Fruit fly (Drosophila melanogaster): ENCODE measurements around the gene side-VII.

The side-VII gene

DNA sequence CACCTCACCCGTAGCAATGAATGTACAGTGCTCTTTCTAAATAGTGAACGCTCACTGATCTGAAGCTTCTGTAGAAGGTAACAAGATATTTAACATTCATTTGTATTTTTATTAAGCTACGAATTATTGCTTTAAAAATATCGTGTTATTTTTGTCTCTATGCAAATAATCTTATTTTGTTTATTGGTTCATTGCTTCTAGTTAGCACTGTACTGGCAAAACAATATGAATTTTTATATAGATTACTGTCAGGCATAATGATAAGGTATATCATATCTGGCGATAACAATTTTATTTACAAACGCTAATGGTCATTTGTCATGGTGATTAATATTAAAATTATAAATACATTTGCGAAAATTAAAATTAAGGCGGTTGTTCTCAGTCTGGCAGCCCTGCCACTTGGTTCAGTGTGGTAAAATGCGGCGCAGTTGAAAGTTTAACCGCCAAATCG lies 31.8 kb upstream of the side-VII start, which contains the start of gene CG9471 (continued):
- TF ChIP-seq Dip2 (GFP tag; IDR thresholded peaks at IDR 0.05) (peak; percentile 25; the same call in 1 of the 2 replicates), bcd (GFP tag; optimal IDR thresholded peaks at IDR 0.05) (peak; percentile 87), Myb (GFP tag; optimal IDR thresholded peaks at IDR 0.05) (peak; percentile 74), vfl (GFP tag; optimal IDR thresholded peaks at IDR 0.05) (peak; percentile 82), CG8359 (GFP tag; optimal IDR thresholded peaks at IDR 0.05; ENCODE audit: borderline replicate concordance) (peak; percentile 14), sna (GFP tag; IDR thresholded peaks at IDR 0.05; ENCODE audit: partially characterized antibody) (no peak), Usf (GFP tag; optimal IDR thresholded peaks at IDR 0.05) (peak; percentile 73), CG8290 (GFP tag; optimal IDR thresholded peaks at IDR 0.05) (peak; percentile 81), CG8290 (tag; optimal IDR thresholded peaks at IDR 0.05) (peak in 1 of 2 experiments; percentile 79), ERR (GFP tag; optimal IDR thresholded peaks at IDR 0.05) (peak; percentile 90), Vsx1 (GFP tag; optimal IDR thresholded peaks at IDR 0.05) (peak; percentile 74), CG4282 (GFP tag; optimal IDR thresholded peaks at IDR 0.05) (peak; percentile 65), CG12071 (GFP tag; optimal IDR thresholded peaks at IDR 0.05) (peak; percentile 88), exex (tag; optimal IDR thresholded peaks at IDR 0.05) (peak; percentile 92), CG14710 (tag; optimal IDR thresholded peaks at IDR 0.05) (peak; percentile 86), ranshi (GFP tag; IDR thresholded peaks at IDR 0.05) (peak; percentile 94), NFAT (GFP tag; IDR thresholded peaks at IDR 0.05) (peak; percentile 72), CG11093 (GFP tag; IDR thresholded peaks at IDR 0.05) (peak; percentile 88), lab (GFP tag; optimal IDR thresholded peaks at IDR 0.05) (peak; percentile 96), Hmx (GFP tag; optimal IDR thresholded peaks at IDR 0.05) (peak; percentile 88), CG14014 (GFP tag; IDR thresholded peaks at IDR 0.05) (peak; percentile 93), Awh (GFP tag; IDR thresholded peaks at IDR 0.05) (peak; percentile 90), CG18476 (GFP tag; optimal IDR thresholded peaks at IDR 0.05) (peak; percentile 89), Antp (GFP tag; optimal IDR thresholded peaks at IDR 0.05) (peak; percentile 89), ems (GFP tag; optimal IDR thresholded peaks at IDR 0.05) (peak; percentile 85), Rx (GFP tag; IDR thresholded peaks at IDR 0.05) (peak; percentile 90), yki (optimal IDR thresholded peaks at IDR 0.05) (no peak), prd (optimal IDR thresholded peaks at IDR 0.05) (no peak), prd (GFP tag; IDR thresholded peaks at IDR 0.05) (peak; percentile 96), CG2116 (GFP tag; optimal IDR thresholded peaks at IDR 0.05) (peak; percentile 69), Dll (GFP tag; IDR thresholded peaks at IDR 0.05; ENCODE audit: partially characterized antibody) (no peak), sima (GFP tag; optimal IDR thresholded peaks at IDR 0.05) (peak; percentile 7), CG10431 (GFP tag; optimal IDR thresholded peaks at IDR 0.05) (peak; percentile 62), CG17186 (GFP tag; optimal IDR thresholded peaks at IDR 0.05) (peak; percentile 16), MESR4 (GFP tag; optimal IDR thresholded peaks at IDR 0.05) (peak; percentile 26), sqz (GFP tag; optimal IDR thresholded peaks at IDR 0.05) (peak; percentile 80), CG33213 (GFP tag; optimal IDR thresholded peaks at IDR 0.05) (peak; percentile 80), CG1529 (GFP tag; optimal IDR thresholded peaks at IDR 0.05) (peak; percentile 80), Lim3 (GFP tag; IDR thresholded peaks at IDR 0.05) (peak; percentile 65; the same call in 1 of the 2 replicates), CG4820 (GFP tag; optimal IDR thresholded peaks at IDR 0.05) (peak; percentile 89), p53 (GFP tag; optimal IDR thresholded peaks at IDR 0.05) (peak; percentile 3), CG14667 (GFP tag; IDR thresholded peaks at IDR 0.05) (peak; percentile 89), lbe (GFP tag; optimal IDR thresholded peaks at IDR 0.05) (peak; percentile 96), CG6254 (GFP tag; optimal IDR thresholded peaks at IDR 0.05) (peak; percentile 72), dati (GFP tag; IDR thresholded peaks at IDR 0.05) (peak; percentile 81), CG14050 (GFP tag; IDR thresholded peaks at IDR 0.05) (peak; percentile 90), CG18262 (tag; optimal IDR thresholded peaks at IDR 0.05) (peak; percentile 90), CG18764 (GFP tag; optimal IDR thresholded peaks at IDR 0.05) (peak; percentile 82), pnt (GFP tag; optimal IDR thresholded peaks at IDR 0.05) (peak; percentile 89), CG2889 (GFP tag; IDR thresholded peaks at IDR 0.05) (peak; percentile 89), h (optimal IDR thresholded peaks at IDR 0.05) (no peak), HLH3B (GFP tag; IDR thresholded peaks at IDR 0.05) (peak; percentile 94), hb (GFP tag; IDR thresholded peaks at IDR 0.05; ENCODE audit: partially characterized antibody) (no peak)

Measured in whole organism, embryonic.